Fruit fly (Drosophila melanogaster) whole organism, embryonic: ENCODE measurements around the gene Aasdh.

Source experiments
- Atf-2 ChIP-seq: fragments of 200-800 bp; sonication (Bioruptor generic); optimal IDR thresholded peaks from 2 replicates; lab custom pipeline; 2016; ENCODE audit warnings: missing biosample characterization, missing genetic modification characterization
- Awh ChIP-seq: fragments of 200-800 bp; sonication (Bioruptor generic); IDR thresholded peaks from 2 replicates; pipeline ENCODE4, ENCODE4 v1.3.6; 2022; ENCODE audit warnings: missing biosample characterization, missing genetic modification characterization
- B-H1 ChIP-seq: fragments of 200-800 bp; sonication (Bioruptor generic); IDR thresholded peaks from 3 replicates; pipeline ENCODE4 v1.3.6; 2022; ENCODE audit warnings: missing biosample characterization, missing genetic modification characterization
- Bgb ChIP-seq: fragments of 200-800 bp; sonication (Bioruptor generic); IDR thresholded peaks from 2 replicates; pipeline ENCODE4 v1.3.6; 2022; ENCODE audit warnings: missing biosample characterization, missing genetic modification characterization; ENCODE audit not compliant: partially characterized antibody
- CG11504 ChIP-seq: fragments of 200-800 bp; sonication (Bioruptor generic); optimal IDR thresholded peaks from 3 replicates; lab custom pipeline; 2019; ENCODE audit warnings: missing biosample characterization, mild to moderate bottlenecking, missing genetic modification characterization, moderate library complexity
- CG11723 ChIP-seq: fragments of 200-800 bp; sonication (Bioruptor generic); optimal IDR thresholded peaks from 2 replicates; lab custom pipeline; 2017; ENCODE audit warnings: missing biosample characterization, mild to moderate bottlenecking, missing genetic modification characterization
- CG13123 ChIP-seq: fragments of 200-800 bp; sonication (Bioruptor generic); optimal IDR thresholded peaks from 2 replicates; lab custom pipeline; 2016; ENCODE audit warnings: missing biosample characterization, missing genetic modification characterization
- CG13894 ChIP-seq: fragments of 200-800 bp; sonication (Bioruptor generic); optimal IDR thresholded peaks from 3 replicates; lab custom pipeline; 2018; ENCODE audit warnings: missing biosample characterization, mild to moderate bottlenecking, missing genetic modification characterization, moderate library complexity
- CG14441 ChIP-seq: fragments of 200-800 bp; sonication (Bioruptor generic); IDR thresholded peaks from 2 replicates; pipeline ENCODE4 v1.3.6; 2022; ENCODE audit warnings: missing biosample characterization, missing genetic modification characterization
- CG15479 ChIP-seq: fragments of 200-800 bp; sonication (Bioruptor generic); optimal IDR thresholded peaks from 3 replicates; lab custom pipeline; 2019; ENCODE audit warnings: missing biosample characterization, mild to moderate bottlenecking, missing genetic modification characterization, moderate library complexity
- CG1603 ChIP-seq: fragments of 200-800 bp; sonication (Bioruptor generic); optimal IDR thresholded peaks from 2 replicates; lab custom pipeline; 2019; ENCODE audit warnings: missing biosample characterization, mild to moderate bottlenecking, missing genetic modification characterization, moderate library complexity
- CG17186 ChIP-seq: fragments of 200-800 bp; sonication (Bioruptor generic); optimal IDR thresholded peaks from 3 replicates; lab custom pipeline; 2017; ENCODE audit warnings: missing biosample characterization, missing genetic modification reagents, missing genetic modification characterization
- CG17385 ChIP-seq: fragments of 200-800 bp; sonication (Bioruptor generic); optimal IDR thresholded peaks from 3 replicates; lab custom pipeline; 2018; ENCODE audit warnings: missing biosample characterization, mild to moderate bottlenecking, missing genetic modification characterization
- CG30403 ChIP-seq: fragments of 200-800 bp; sonication (Bioruptor generic); optimal IDR thresholded peaks from 3 replicates; lab custom pipeline; 2016; ENCODE audit warnings: missing biosample characterization, missing genetic modification characterization
- CG33213 ChIP-seq: fragments of 200-800 bp; sonication (Bioruptor generic); optimal IDR thresholded peaks from 3 replicates; lab custom pipeline; 2016; ENCODE audit warnings: missing biosample characterization, missing genetic modification characterization
- CG4707 ChIP-seq: fragments of 200-800 bp; sonication (Bioruptor generic); optimal IDR thresholded peaks from 2 replicates; lab custom pipeline; 2018; ENCODE audit warnings: missing biosample characterization, mild to moderate bottlenecking, missing genetic modification characterization, moderate library complexity
- CG5245 ChIP-seq: fragments of 200-800 bp; sonication (Bioruptor generic); optimal IDR thresholded peaks from 3 replicates; lab custom pipeline; 2016; ENCODE audit warnings: missing biosample characterization, missing genetic modification characterization
- CG7839 ChIP-seq: fragments of 200-800 bp; sonication (Bioruptor generic); optimal IDR thresholded peaks from 3 replicates; lab custom pipeline; 2018; ENCODE audit warnings: missing biosample characterization, mild to moderate bottlenecking, missing genetic modification characterization, moderate library complexity
- CG9215 ChIP-seq: fragments of 200-800 bp; sonication (Bioruptor generic); IDR thresholded peaks from 2 replicates; pipeline ENCODE4 v1.3.6; 2022; ENCODE audit warnings: missing biosample characterization, missing genetic modification characterization
- CHES-1-like ChIP-seq: fragments of 200-800 bp; sonication (Bioruptor generic); optimal IDR thresholded peaks from 2 replicates; lab custom pipeline; 2016; ENCODE audit warnings: missing biosample characterization, missing genetic modification characterization
- Doc2 ChIP-seq: fragments of 200-800 bp; sonication (Bioruptor generic); IDR thresholded peaks from 2 replicates; pipeline ENCODE4 v1.3.6; 2022; ENCODE audit warnings: missing biosample characterization, missing genetic modification characterization
- Dp ChIP-seq: fragments of 200-800 bp; sonication (Bioruptor generic); optimal IDR thresholded peaks from 2 replicates; lab custom pipeline; 2018; ENCODE audit warnings: missing biosample characterization, mild to moderate bottlenecking, missing genetic modification characterization, moderate library complexity
- Drgx ChIP-seq: fragments of 200-800 bp; sonication (Bioruptor generic); IDR thresholded peaks from 2 replicates; pipeline ENCODE4 v1.3.6; 2022; ENCODE audit warnings: missing biosample characterization, missing genetic modification characterization
- E2f2 ChIP-seq: fragments of 200-800 bp; sonication (Bioruptor generic); IDR thresholded peaks from 2 replicates; pipeline ENCODE4 v1.3.6; 2022; ENCODE audit warnings: missing biosample characterization, missing genetic modification characterization
- H2.0 ChIP-seq: fragments of 200-800 bp; sonication (Bioruptor generic); IDR thresholded peaks from 2 replicates; pipeline ENCODE4 v1.3.6; 2022; ENCODE audit warnings: missing biosample characterization, missing genetic modification characterization
- HLH3B ChIP-seq: fragments of 200-800 bp; sonication (Bioruptor generic); IDR thresholded peaks from 2 replicates; pipeline ENCODE4 v1.3.6; 2022; ENCODE audit warnings: missing biosample characterization, missing genetic modification characterization
- Hsf ChIP-seq: fragments of 200-800 bp; sonication (Bioruptor generic); optimal IDR thresholded peaks from 3 replicates; lab custom pipeline; 2016; ENCODE audit warnings: missing biosample characterization, missing genetic modification characterization
- Lim3 ChIP-seq: fragments of 200-800 bp; sonication (Bioruptor generic); IDR thresholded peaks from 2 replicates; pipeline ENCODE4 v1.3.6; 2022; ENCODE audit warnings: missing biosample characterization, missing genetic modification characterization
- Mad ChIP-seq: fragments of 200-800 bp; sonication (Bioruptor generic); optimal IDR thresholded peaks from 2 replicates; lab custom pipeline; 2016; ENCODE audit warnings: missing biosample characterization, missing genetic modification characterization
- Med ChIP-seq: fragments of 200-800 bp; sonication (Bioruptor generic); peaks from one replicate; lab custom pipeline; 2016; ENCODE audit warnings: missing biosample characterization, missing genetic modification characterization, mild to moderate bottlenecking, inconsistent platforms, moderate library complexity
- PHDP ChIP-seq: fragments of 200-800 bp; sonication (Bioruptor generic); optimal IDR thresholded peaks from 3 replicates; lab custom pipeline; 2018; ENCODE audit warnings: missing biosample characterization, mild to moderate bottlenecking, missing genetic modification characterization, moderate library complexity
- corto ChIP-seq: fragments of 200-800 bp; sonication (Bioruptor generic); optimal IDR thresholded peaks from 2 replicates; lab custom pipeline; 2016; ENCODE audit warnings: missing biosample characterization, mild to moderate bottlenecking, missing genetic modification characterization, moderate library complexity
- crc ChIP-seq: fragments of 200-800 bp; sonication (Bioruptor generic); optimal IDR thresholded peaks from 2 replicates; lab custom pipeline; 2016; ENCODE audit warnings: missing biosample characterization, missing genetic modification characterization
- ewg ChIP-seq: fragments of 200-800 bp; sonication (Bioruptor generic); optimal IDR thresholded peaks from 3 replicates; lab custom pipeline; 2017; ENCODE audit warnings: mild to moderate bottlenecking, missing biosample characterization, missing genetic modification reagents, missing genetic modification characterization
- fru ChIP-seq: fragments of >200 bp; optimal IDR thresholded peaks from 2 replicates; lab custom pipeline; 2017
- insv ChIP-seq, 2 experiments: fragments of 200-800 bp; sonication (Bioruptor generic); optimal IDR thresholded peaks; 3 replicates each; lab custom pipeline; 2016 to 2018; ENCODE audit warnings: missing biosample characterization in 2 of 2, missing genetic modification characterization in 2 of 2
- klu ChIP-seq: fragments of 200-800 bp; sonication (Bioruptor generic); IDR thresholded peaks from 2 replicates; pipeline ENCODE4 v1.3.6; 2022; ENCODE audit warnings: missing biosample characterization, missing genetic modification characterization
- kni ChIP-seq: fragments of 200-800 bp; sonication (Bioruptor generic); optimal IDR thresholded peaks from 3 replicates; lab custom pipeline; 2017; ENCODE audit warnings: mild to moderate bottlenecking, missing biosample characterization, missing genetic modification reagents, missing genetic modification characterization
- nerfin-1 ChIP-seq: fragments of 200-800 bp; sonication (Bioruptor generic); optimal IDR thresholded peaks from 3 replicates; lab custom pipeline; 2019; ENCODE audit warnings: missing biosample characterization, mild to moderate bottlenecking, missing genetic modification characterization, moderate library complexity
- nmo ChIP-seq: fragments of 200-800 bp; sonication (Bioruptor generic); optimal IDR thresholded peaks from 2 replicates; lab custom pipeline; 2018; ENCODE audit warnings: missing biosample characterization, mild to moderate bottlenecking, missing genetic modification characterization, moderate library complexity
- oc ChIP-seq: fragments of 200-800 bp; sonication (Bioruptor generic); optimal IDR thresholded peaks from 2 replicates; lab custom pipeline; 2018; ENCODE audit warnings: missing biosample characterization, mild to moderate bottlenecking, missing genetic modification characterization, moderate library complexity
- pan ChIP-seq, 4 experiments: fragments of >200 bp in 3 of 4; fragments of 200-800 bp in 1 of 4; sonication (Bioruptor generic) in 1 of 4; optimal IDR thresholded peaks in 3 of 4; IDR thresholded peaks in 1 of 4; 2 replicates each; pipeline versions ENCODE4 v1.3.6 to Lab custom; 2017 to 2022; ENCODE audit warnings: missing biosample characterization in 2 of 4, missing genetic modification characterization in 2 of 4, mixed read lengths in 1 of 4
- sc ChIP-seq, 3 experiments: fragments of >200 bp in 2 of 3; fragments of 200-800 bp in 1 of 3; sonication (Bioruptor generic) in 1 of 3; optimal IDR thresholded peaks; 2 replicates in 2 of 3; 3 replicates in 1 of 3; lab custom pipeline; 2017; ENCODE audit warnings: mild to moderate bottlenecking in 1 of 3, missing biosample characterization in 1 of 3, missing genetic modification characterization in 1 of 3, missing genetic modification reagents in 1 of 3
- scrt ChIP-seq: fragments of 200-800 bp; sonication (Bioruptor generic); optimal IDR thresholded peaks from 2 replicates; lab custom pipeline; 2018; ENCODE audit warnings: missing biosample characterization, mild to moderate bottlenecking, missing genetic modification characterization, moderate library complexity
- sens-2 ChIP-seq: fragments of 200-800 bp; sonication (Bioruptor generic); IDR thresholded peaks from 2 replicates; pipeline ENCODE4 v1.3.6; 2022; ENCODE audit warnings: missing biosample characterization, missing genetic modification characterization
- shn ChIP-seq: fragments of 200-800 bp; sonication (Bioruptor generic); optimal IDR thresholded peaks from 3 replicates; lab custom pipeline; 2016; ENCODE audit warnings: missing biosample characterization, missing genetic modification characterization
- twi ChIP-seq: fragments of 200-800 bp; optimal IDR thresholded peaks from 2 replicates; lab custom pipeline; 2019; ENCODE audit warnings: missing biosample characterization, mild to moderate bottlenecking, missing genetic modification characterization, moderate library complexity

Gene Aasdh

dm6 chr2L:8414887-8415883 lies 34.2 kb downstream of the Aasdh start, which contains the start of the genes CG13398 and Akap200 (continued):
- TF ChIP-seq crc (GFP tag; lab: Kevin White, UChicago) = no peak
- no peak for TF ChIP-seq CG11504 (tag; lab: Kevin White, UChicago)
- TF ChIP-seq E2f2 = peak; percentile 45
- TF ChIP-seq shn = no peak
- peak; percentile 20 for TF ChIP-seq CG15479
- 0 out of 2 replicates have a peak, but pooled peaks have one; percentile 23 for TF ChIP-seq klu (GFP tag; lab: Robert Waterston, UW)
- TF ChIP-seq Lim3 (GFP tag; lab: Robert Waterston, UW) = no peak
- no peak for TF ChIP-seq kni (GFP tag; lab: Kevin White, UChicago)
- TF ChIP-seq PHDP (tag; lab: Kevin White, UChicago) = no peak
- TF ChIP-seq CG4707 (GFP tag; lab: Kevin White, UChicago) = no peak
- TF ChIP-seq Drgx (GFP tag; lab: Robert Waterston, UW) = no peak; the same call in 1 of the 2 replicates
- TF ChIP-seq twi (tag; lab: Kevin White, UChicago) = no peak
- TF ChIP-seq CG17186 (GFP tag; lab: Kevin White, UChicago) = no peak
- no peak for TF ChIP-seq CG13123 (GFP tag; lab: Kevin White, UChicago)
- TF ChIP-seq B-H1 (GFP tag; lab: Robert Waterston, UW) = no peak
- peak; percentile 16 for TF ChIP-seq Hsf (GFP tag; lab: Kevin White, UChicago)
- TF ChIP-seq sc (optimal IDR thresholded peaks at IDR 0.05; lab: Kevin White, UChicago) = no peak
- TF ChIP-seq sc (GFP tag; optimal IDR thresholded peaks at IDR 0.05; lab: Kevin White, UChicago) = no peak
- TF ChIP-seq Atf-2 (GFP tag; lab: Kevin White, UChicago) = no peak
- TF ChIP-seq ewg (GFP tag; lab: Kevin White, UChicago) = no peak
- TF ChIP-seq CG33213 (GFP tag; lab: Kevin White, UChicago) = no peak
- TF ChIP-seq Med (GFP tag; lab: Kevin White, UChicago) = peak; percentile 76
- no peak for TF ChIP-seq corto (GFP tag; lab: Kevin White, UChicago)
- no peak for TF ChIP-seq CG5245 (GFP tag; lab: Kevin White, UChicago)
- TF ChIP-seq CG14441 = 0 out of 2 replicates have a peak, but pooled peaks have one; percentile 17
- peak; percentile 50 for TF ChIP-seq CG30403
- no peak for TF ChIP-seq nerfin-1
- no peak for TF ChIP-seq pan (optimal IDR thresholded peaks at IDR 0.05; lab: Kevin White, UChicago)
- TF ChIP-seq pan (GFP tag; optimal IDR thresholded peaks at IDR 0.05 in 1 of 2, IDR thresholded peaks at IDR 0.05 in 1 of 2) = peak in 1 of 2 experiments; percentile 16
- no peak for TF ChIP-seq CG13894
- TF ChIP-seq CG7839 (tag; lab: Kevin White, UChicago) = no peak
- TF ChIP-seq Awh (GFP tag; lab: Robert Waterston, UW) = no peak
- TF ChIP-seq CG9215 (GFP tag; lab: Robert Waterston, UW) = 0 out of 2 replicates have a peak, but pooled peaks have one; percentile 30
- no peak for TF ChIP-seq CG11723 (GFP tag; lab: Kevin White, UChicago)
- peak; percentile 34 for TF ChIP-seq CG1603
- peak; percentile 23 for TF ChIP-seq CG17385 (GFP tag; lab: Kevin White, UChicago)
- TF ChIP-seq fru (lab: Kevin White, UChicago) = no peak
- peak; percentile 49 for TF ChIP-seq Dp (GFP tag; lab: Kevin White, UChicago)
- TF ChIP-seq nmo (GFP tag; lab: Kevin White, UChicago) = peak; percentile 62
- TF ChIP-seq Bgb (GFP tag; lab: Robert Waterston, UW) = 0 out of 2 replicates have a peak, but pooled peaks have one; percentile 19
- TF ChIP-seq CHES-1-like (GFP tag; lab: Kevin White, UChicago) = no peak
- TF ChIP-seq H2.0 (GFP tag; lab: Robert Waterston, UW) = no peak
- peak in 1 of 2 experiments; percentile 41 for TF ChIP-seq insv (GFP tag; optimal IDR thresholded peaks at IDR 0.05; lab: Kevin White, UChicago)
- TF ChIP-seq Mad = no peak
- no peak for TF ChIP-seq oc (tag; lab: Kevin White, UChicago)
- TF ChIP-seq Doc2 (GFP tag; lab: Robert Waterston, UW) = no peak
- TF ChIP-seq sens-2 = no peak
- TF ChIP-seq scrt = no peak
- TF ChIP-seq HLH3B = no peak
